Fruit fly (Drosophila melanogaster): Measurements from ENCODE around the gene CG42450.

CG42450 gene

dm6 chrX:18813049-18813448 lies at the start of gene CG42450 (continued):
- TF ChIP-seq BEAF-32 (GFP tag; optimal IDR thresholded peaks at IDR 0.05) (peak; percentile 29), ewg (GFP tag; optimal IDR thresholded peaks at IDR 0.05) (peak; percentile 68), CG18262 (tag; optimal IDR thresholded peaks at IDR 0.05) (no peak), CG11398 (GFP tag; optimal IDR thresholded peaks at IDR 0.05) (no peak), CG13287 (GFP tag; IDR thresholded peaks at IDR 0.05; ENCODE audit: partially characterized antibody) (peak; percentile 23; the same call in 1 of the 2 replicates), tup (GFP tag; optimal IDR thresholded peaks at IDR 0.05) (no peak), Mrtf (GFP tag; IDR thresholded peaks at IDR 0.05) (no peak), Sry-β (GFP tag; optimal IDR thresholded peaks at IDR 0.05) (no peak), salm (tag; optimal IDR thresholded peaks at IDR 0.05) (no peak), pzg (GFP tag; optimal IDR thresholded peaks at IDR 0.05) (peak; percentile 13), HHEX (GFP tag; optimal IDR thresholded peaks at IDR 0.05) (no peak), klu (GFP tag; IDR thresholded peaks at IDR 0.05) (no peak), seq (GFP tag; IDR thresholded peaks at IDR 0.05) (no peak), CG7928 (GFP tag; optimal IDR thresholded peaks at IDR 0.05) (no peak), CG31224 (GFP tag; IDR thresholded peaks at IDR 0.05) (no peak), Ssrp (tag; optimal IDR thresholded peaks at IDR 0.05) (no peak), CG17361 (GFP tag; IDR thresholded peaks at IDR 0.05) (no peak), al (GFP tag; IDR thresholded peaks at IDR 0.05) (no peak), CG6689 (GFP tag; IDR thresholded peaks at IDR 0.05) (no peak), en (GFP tag; optimal IDR thresholded peaks at IDR 0.05) (no peak), Fer1 (GFP tag; optimal IDR thresholded peaks at IDR 0.05) (peak; percentile 40), insv (GFP tag; optimal IDR thresholded peaks at IDR 0.05) (no peak), Awh (GFP tag; IDR thresholded peaks at IDR 0.05) (no peak), Dek (tag; optimal IDR thresholded peaks at IDR 0.05) (no peak), Deaf1 (tag; optimal IDR thresholded peaks at IDR 0.05) (peak; percentile 95), Ets65A (GFP tag) (peak; percentile 3), CG2199 (GFP tag; IDR thresholded peaks at IDR 0.05) (no peak), bcd (GFP tag; optimal IDR thresholded peaks at IDR 0.05) (no peak), cg (GFP tag; optimal IDR thresholded peaks at IDR 0.05) (no peak), Sry-δ (GFP tag; optimal IDR thresholded peaks at IDR 0.05) (no peak), CG18599 (GFP tag; optimal IDR thresholded peaks at IDR 0.05) (peak; percentile 8), CG14050 (GFP tag; IDR thresholded peaks at IDR 0.05) (no peak), yki (optimal IDR thresholded peaks at IDR 0.05) (no peak), org-1 (GFP tag; optimal IDR thresholded peaks at IDR 0.05) (no peak), NC2α (GFP tag; optimal IDR thresholded peaks at IDR 0.05) (no peak), CG10321 (GFP tag; IDR thresholded peaks at IDR 0.05) (no peak), CkIIα-i1 (GFP tag; IDR thresholded peaks at IDR 0.05) (no peak), HLH4C (GFP tag; IDR thresholded peaks at IDR 0.05; ENCODE audit: partially characterized antibody) (no peak), YL-1 (GFP tag; optimal IDR thresholded peaks at IDR 0.05) (no peak), CG9876 (GFP tag; optimal IDR thresholded peaks at IDR 0.05) (no peak), Med (GFP tag) (peak; percentile 59), Trl (optimal IDR thresholded peaks at IDR 0.05) (peak; percentile 53 to 57), Trl (GFP tag; optimal IDR thresholded peaks at IDR 0.05) (no peak), NFAT (GFP tag; IDR thresholded peaks at IDR 0.05) (no peak), twi (tag; optimal IDR thresholded peaks at IDR 0.05) (no peak), CG17186 (GFP tag; optimal IDR thresholded peaks at IDR 0.05) (no peak), CG13894 (tag; optimal IDR thresholded peaks at IDR 0.05) (no peak), Ets97D (GFP tag; optimal IDR thresholded peaks at IDR 0.05) (no peak), Hr51 (GFP tag; optimal IDR thresholded peaks at IDR 0.05) (no peak), crp (GFP tag; optimal IDR thresholded peaks at IDR 0.05) (no peak), CG9437 (GFP tag; optimal IDR thresholded peaks at IDR 0.05) (no peak), gsb-n (tag; optimal IDR thresholded peaks at IDR 0.05) (no peak)
